Fruit fly (Drosophila melanogaster) S2 (cell line): ENCODE results near the gene CG7903.

Source experiments
- CG8478 ChIP-seq: fragments of >200 bp; optimal IDR thresholded peaks from 2 replicates; lab custom pipeline; 2018
- CTCF ChIP-seq, 2 experiments: fragments of >200 bp; optimal IDR thresholded peaks; 2 replicates each; lab custom pipeline; 2018

CG7903 gene

dm6 chr3R:29982027-29982426 is 13.0 kb downstream of the CG7903 start:
- no peak for TF ChIP-seq CTCF (optimal IDR thresholded peaks at IDR 0.05; lab: Kevin White, UChicago)
- TF ChIP-seq CG8478 (lab: Kevin White, UChicago) = no peak

DNA sequence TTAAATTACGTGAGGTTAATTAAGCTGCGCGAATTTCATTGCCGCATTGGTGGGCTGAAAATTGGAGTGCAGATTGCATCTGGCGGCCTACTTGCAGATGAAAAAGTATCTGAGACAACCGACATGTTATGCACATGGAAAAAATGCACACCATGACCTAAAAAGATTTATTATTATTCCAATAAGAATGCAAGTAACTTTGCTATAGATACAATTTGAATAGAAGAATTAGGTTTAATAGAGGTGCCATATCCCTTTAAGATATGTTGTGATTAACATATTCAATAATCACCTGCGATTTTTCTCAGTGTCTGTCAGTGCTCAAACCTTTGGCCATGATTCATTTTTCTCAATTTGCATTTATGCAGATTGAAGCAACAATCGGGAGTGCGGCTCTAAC is 13.6 kb downstream of the CG7903 start:
- TF ChIP-seq CTCF (optimal IDR thresholded peaks at IDR 0.05; lab: Kevin White, UChicago) (no peak), CG8478 (lab: Kevin White, UChicago) (no peak)

DNA sequence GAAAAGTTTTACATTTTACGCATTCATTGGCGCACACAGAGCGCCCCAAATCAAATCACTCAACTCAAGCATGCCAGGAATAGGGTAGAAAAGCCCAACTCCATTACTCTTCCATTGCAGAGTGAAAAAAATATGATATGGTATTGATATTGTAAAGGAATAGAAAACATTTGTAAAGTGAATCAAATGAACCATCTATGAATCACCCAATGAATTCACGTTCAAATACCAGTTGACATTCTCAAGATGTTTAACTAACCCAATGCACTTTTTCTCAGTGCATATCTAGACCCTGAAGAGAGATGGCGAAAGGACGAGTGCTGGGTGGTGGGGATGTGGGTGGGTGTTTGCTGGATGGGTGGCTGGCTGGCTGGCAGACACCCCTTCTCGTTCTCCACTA is 16.4 kb downstream of the CG7903 start:
- TF ChIP-seq CG8478 (lab: Kevin White, UChicago) = no peak
- TF ChIP-seq CTCF (optimal IDR thresholded peaks at IDR 0.05; lab: Kevin White, UChicago) = no peak

- no peak for TF ChIP-seq CTCF (optimal IDR thresholded peaks at IDR 0.05; lab: Kevin White, UChicago)
- no peak for TF ChIP-seq CG8478 (lab: Kevin White, UChicago)
Observed at dm6 chr3R:29969347-29969746, 25.7 kb downstream of the CG7903 start, which contains the start of gene TkR99D. Gene TkR99D (minus strand): TSS chr3R:29969447.

dm6 chr3R:29963102-29963501 is 31.9 kb downstream of the CG7903 start:
- TF ChIP-seq CG8478 (lab: Kevin White, UChicago) = no peak
- no peak for TF ChIP-seq CTCF (optimal IDR thresholded peaks at IDR 0.05; lab: Kevin White, UChicago)

dm6 chr3R:29959329-29959728 is 35.7 kb downstream of the CG7903 start:
- TF ChIP-seq CTCF (optimal IDR thresholded peaks at IDR 0.05; lab: Kevin White, UChicago) = no peak
- no peak for TF ChIP-seq CG8478 (lab: Kevin White, UChicago)
